Fruit fly (Drosophila melanogaster) whole organism, embryonic: Measurements from ENCODE around the gene enc.
A peak's percentile ranks its signal among the peaks of the same experiment; 100 is the strongest.

Experiments
- C15 ChIP-seq: fragments of 200-800 bp; sonication (Bioruptor generic); IDR thresholded peaks from 3 replicates; pipeline ENCODE4 v1.3.6; 2022; ENCODE audit warnings: missing biosample characterization, missing genetic modification characterization
- CG11560 ChIP-seq: fragments of 200-800 bp; sonication (Bioruptor generic); IDR thresholded peaks from 3 replicates; pipeline ENCODE4 v1.3.6; 2022; ENCODE audit warnings: missing biosample characterization, missing genetic modification characterization
- CG12299 ChIP-seq: fragments of 200-800 bp; sonication (Bioruptor generic); optimal IDR thresholded peaks from 2 replicates; lab custom pipeline; 2018; ENCODE audit warnings: missing biosample characterization, mild to moderate bottlenecking, missing genetic modification characterization
- CG12659 ChIP-seq: fragments of 200-800 bp; sonication (Bioruptor generic); optimal IDR thresholded peaks from 3 replicates; lab custom pipeline; 2017; ENCODE audit warnings: mild to moderate bottlenecking, missing biosample characterization, missing genetic modification reagents, missing genetic modification characterization
- CG13624 ChIP-seq: fragments of 200-800 bp; sonication (Bioruptor generic); optimal IDR thresholded peaks from 2 replicates; lab custom pipeline; 2016; ENCODE audit warnings: missing biosample characterization, missing genetic modification characterization
- CG14050 ChIP-seq: fragments of 200-800 bp; sonication (Bioruptor generic); IDR thresholded peaks from 3 replicates; pipeline ENCODE4 v1.3.6; 2022; ENCODE audit warnings: missing biosample characterization, missing genetic modification characterization
- CG17359 ChIP-seq: fragments of 200-800 bp; sonication (Bioruptor generic); optimal IDR thresholded peaks from 3 replicates; lab custom pipeline; 2018; ENCODE audit warnings: missing biosample characterization, mild to moderate bottlenecking, missing genetic modification characterization, moderate library complexity
- CG17385 ChIP-seq: fragments of 200-800 bp; sonication (Bioruptor generic); optimal IDR thresholded peaks from 3 replicates; lab custom pipeline; 2018; ENCODE audit warnings: missing biosample characterization, mild to moderate bottlenecking, missing genetic modification characterization
- CG2678 ChIP-seq: fragments of 200-800 bp; sonication (Bioruptor generic); optimal IDR thresholded peaks from 3 replicates; lab custom pipeline; 2019; ENCODE audit warnings: missing biosample characterization, mild to moderate bottlenecking, missing genetic modification characterization, moderate library complexity
- CG30403 ChIP-seq: fragments of 200-800 bp; sonication (Bioruptor generic); optimal IDR thresholded peaks from 3 replicates; lab custom pipeline; 2016; ENCODE audit warnings: missing biosample characterization, missing genetic modification characterization
- CG31441 ChIP-seq: fragments of 200-800 bp; sonication (Bioruptor generic); IDR thresholded peaks from 2 replicates; pipeline ENCODE4 v1.3.6; 2022; ENCODE audit warnings: missing biosample characterization, missing genetic modification characterization
- CG34224 ChIP-seq: fragments of 200-800 bp; sonication (Bioruptor generic); IDR thresholded peaks from 3 replicates; pipeline ENCODE4 v1.3.6; 2022; ENCODE audit warnings: missing biosample characterization, missing genetic modification characterization; ENCODE audit not compliant: partially characterized antibody
- CG3847 ChIP-seq: fragments of 200-800 bp; sonication (Bioruptor generic); IDR thresholded peaks from 2 replicates; pipeline ENCODE4 v1.3.6; 2022; ENCODE audit warnings: missing biosample characterization, missing genetic modification characterization
- CG7556 ChIP-seq: fragments of 200-800 bp; sonication (Bioruptor generic); optimal IDR thresholded peaks from 2 replicates; lab custom pipeline; 2017; ENCODE audit warnings: missing biosample characterization, mild to moderate bottlenecking, missing genetic modification characterization
- CG7987 ChIP-seq: fragments of 200-800 bp; sonication (Bioruptor generic); optimal IDR thresholded peaks from 2 replicates; lab custom pipeline; 2018; ENCODE audit warnings: missing biosample characterization, mild to moderate bottlenecking, missing genetic modification characterization, moderate library complexity
- CG8290 ChIP-seq, 3 experiments: fragments of 200-800 bp; sonication (Bioruptor generic); optimal IDR thresholded peaks; 2 replicates each; lab custom pipeline; 2016 to 2019; ENCODE audit warnings: missing biosample characterization in 3 of 3, missing genetic modification characterization in 3 of 3, mild to moderate bottlenecking in 2 of 3, moderate library complexity in 1 of 3
- Dek ChIP-seq: fragments of 200-800 bp; sonication (Bioruptor generic); optimal IDR thresholded peaks from 3 replicates; lab custom pipeline; 2019; ENCODE audit warnings: missing biosample characterization, mild to moderate bottlenecking, missing genetic modification characterization, moderate library complexity
- Doc3 ChIP-seq: fragments of 200-800 bp; sonication (Bioruptor generic); IDR thresholded peaks from 3 replicates; pipeline ENCODE4 v1.3.6; 2022; ENCODE audit warnings: missing biosample characterization, missing genetic modification characterization; ENCODE audit not compliant: partially characterized antibody
- Drgx ChIP-seq: fragments of 200-800 bp; sonication (Bioruptor generic); IDR thresholded peaks from 2 replicates; pipeline ENCODE4 v1.3.6; 2022; ENCODE audit warnings: missing biosample characterization, missing genetic modification characterization
- H2.0 ChIP-seq: fragments of 200-800 bp; sonication (Bioruptor generic); IDR thresholded peaks from 2 replicates; pipeline ENCODE4 v1.3.6; 2022; ENCODE audit warnings: missing biosample characterization, missing genetic modification characterization
- Hmr ChIP-seq: fragments of 200-800 bp; sonication (Bioruptor generic); optimal IDR thresholded peaks from 3 replicates; lab custom pipeline; 2017; ENCODE audit warnings: mild to moderate bottlenecking, missing biosample characterization, missing genetic modification reagents, missing genetic modification characterization
- Hr51 ChIP-seq, 2 experiments: fragments of 200-800 bp; sonication (Bioruptor generic); optimal IDR thresholded peaks; 2 replicates in 1 of 2; 3 replicates in 1 of 2; lab custom pipeline; 2016 to 2018; ENCODE audit warnings: missing biosample characterization in 2 of 2, missing genetic modification characterization in 2 of 2, mild to moderate bottlenecking in 1 of 2, moderate library complexity in 1 of 2
- MBD-R2 ChIP-seq: fragments of 200-800 bp; sonication (Bioruptor generic); IDR thresholded peaks from 2 replicates; pipeline ENCODE4 v1.3.6; 2022; ENCODE audit warnings: missing biosample characterization, missing genetic modification characterization
- Mes4 ChIP-seq: fragments of 200-800 bp; sonication (Bioruptor generic); optimal IDR thresholded peaks from 2 replicates; lab custom pipeline; 2016; ENCODE audit warnings: missing biosample characterization, missing genetic modification characterization
- Nf-YC ChIP-seq: fragments of 200-800 bp; optimal IDR thresholded peaks from 3 replicates; lab custom pipeline; 2019; ENCODE audit warnings: missing biosample characterization, mild to moderate bottlenecking, missing genetic modification characterization, moderate library complexity
- Scr ChIP-seq: fragments of 200-800 bp; sonication (Bioruptor generic); IDR thresholded peaks from 2 replicates; pipeline ENCODE4 v1.3.6; 2022; ENCODE audit warnings: missing biosample characterization, missing genetic modification characterization; ENCODE audit not compliant: partially characterized antibody
- Sox102F ChIP-seq: fragments of 200-800 bp; sonication (Bioruptor generic); optimal IDR thresholded peaks from 2 replicates; lab custom pipeline; 2018; ENCODE audit warnings: missing biosample characterization, mild to moderate bottlenecking, missing genetic modification characterization, moderate library complexity
- Sry-δ ChIP-seq: fragments of 200-800 bp; sonication (Bioruptor generic); optimal IDR thresholded peaks from 2 replicates; lab custom pipeline; 2016; ENCODE audit warnings: missing biosample characterization, missing genetic modification characterization
- abd-A ChIP-seq: fragments of 200-800 bp; sonication (Bioruptor generic); optimal IDR thresholded peaks from 3 replicates; lab custom pipeline; 2019; ENCODE audit warnings: missing biosample characterization, mild to moderate bottlenecking, missing genetic modification characterization, moderate library complexity
- az2 ChIP-seq: fragments of 200-800 bp; sonication (Bioruptor generic); optimal IDR thresholded peaks from 3 replicates; lab custom pipeline; 2016; ENCODE audit warnings: missing biosample characterization, missing genetic modification characterization
- dati ChIP-seq: fragments of 200-800 bp; sonication (Bioruptor generic); IDR thresholded peaks from 2 replicates; pipeline ENCODE4 v1.3.6; 2022; ENCODE audit warnings: missing biosample characterization, missing genetic modification characterization
- disco-r ChIP-seq: fragments of 200-800 bp; sonication (Bioruptor generic); optimal IDR thresholded peaks from 2 replicates; lab custom pipeline; 2016; ENCODE audit warnings: missing biosample characterization, missing genetic modification characterization
- dmrt99B ChIP-seq: fragments of 200-800 bp; sonication (Bioruptor generic); optimal IDR thresholded peaks from 2 replicates; lab custom pipeline; 2018; ENCODE audit warnings: missing biosample characterization, mild to moderate bottlenecking, missing genetic modification characterization, moderate library complexity
- dpn ChIP-seq, 2 experiments: fragments of 200-800 bp; sonication (Bioruptor generic); optimal IDR thresholded peaks; 3 replicates each; lab custom pipeline; 2016; ENCODE audit warnings: missing biosample characterization in 2 of 2, missing genetic modification characterization in 2 of 2
- ind ChIP-seq: fragments of 200-800 bp; sonication (Bioruptor generic); optimal IDR thresholded peaks from 3 replicates; lab custom pipeline; 2016; ENCODE audit warnings: missing biosample characterization, missing genetic modification characterization
- kay ChIP-seq: fragments of 200-800 bp; sonication (Bioruptor generic); optimal IDR thresholded peaks from 2 replicates; lab custom pipeline; 2016; ENCODE audit warnings: missing biosample characterization, missing genetic modification characterization
- lmd ChIP-seq: fragments of 200-800 bp; sonication (Bioruptor generic); IDR thresholded peaks from 2 replicates; pipeline ENCODE4 v1.3.6; 2022; ENCODE audit warnings: missing biosample characterization, missing genetic modification characterization
- nerfin-1 ChIP-seq: fragments of 200-800 bp; sonication (Bioruptor generic); optimal IDR thresholded peaks from 3 replicates; lab custom pipeline; 2019; ENCODE audit warnings: missing biosample characterization, mild to moderate bottlenecking, missing genetic modification characterization, moderate library complexity
- nerfin-2 ChIP-seq: fragments of 200-800 bp; sonication (Bioruptor generic); IDR thresholded peaks from 2 replicates; pipeline ENCODE4 v1.3.6; 2022; ENCODE audit warnings: missing biosample characterization, missing genetic modification characterization; ENCODE audit not compliant: partially characterized antibody
- ranshi ChIP-seq: fragments of 200-800 bp; sonication (Bioruptor generic); IDR thresholded peaks from 2 replicates; pipeline ENCODE4 v1.3.6; 2022; ENCODE audit warnings: missing biosample characterization, missing genetic modification characterization
- row ChIP-seq: fragments of 200-800 bp; sonication (Bioruptor generic); IDR thresholded peaks from 3 replicates; pipeline ENCODE4 v1.3.6; 2022; ENCODE audit warnings: missing biosample characterization, missing genetic modification characterization
- salm ChIP-seq: fragments of 200-800 bp; sonication (Bioruptor generic); optimal IDR thresholded peaks from 2 replicates; lab custom pipeline; 2018; ENCODE audit warnings: missing biosample characterization, mild to moderate bottlenecking, missing genetic modification characterization
- slbo ChIP-seq: fragments of 200-800 bp; sonication (Bioruptor generic); IDR thresholded peaks from 2 replicates; pipeline ENCODE4 v1.3.6; 2022; ENCODE audit warnings: missing biosample characterization, missing genetic modification characterization
- stc ChIP-seq: fragments of 200-800 bp; sonication (Bioruptor generic); IDR thresholded peaks from 2 replicates; pipeline ENCODE4 v1.3.6; 2022; ENCODE audit warnings: missing biosample characterization, missing genetic modification characterization
- sug ChIP-seq: fragments of 200-800 bp; optimal IDR thresholded peaks from 2 replicates; lab custom pipeline; 2019; ENCODE audit warnings: missing biosample characterization, mild to moderate bottlenecking, missing genetic modification characterization, moderate library complexity
- tio ChIP-seq: fragments of 200-800 bp; sonication (Bioruptor generic); optimal IDR thresholded peaks from 2 replicates; lab custom pipeline; 2017; ENCODE audit warnings: missing biosample characterization, missing genetic modification characterization, inconsistent platforms
- zen ChIP-seq: fragments of 200-800 bp; sonication (Bioruptor generic); optimal IDR thresholded peaks from 3 replicates; lab custom pipeline; 2018; ENCODE audit warnings: missing biosample characterization, mild to moderate bottlenecking, missing genetic modification characterization, moderate library complexity
- zf30C ChIP-seq: fragments of 200-800 bp; sonication (Bioruptor generic); optimal IDR thresholded peaks from 3 replicates; lab custom pipeline; 2018; ENCODE audit warnings: missing biosample characterization, mild to moderate bottlenecking, missing genetic modification characterization

The enc gene

dm6 chr3L:3772284-3772987 is 46.0 kb upstream of the enc start (continued):
- TF ChIP-seq Drgx (GFP tag; lab: Robert Waterston, UW) (peak; percentile 45), abd-A (tag; lab: Kevin White, UChicago) (no peak), CG12299 (peak; percentile 16), CG8290 (GFP tag; optimal IDR thresholded peaks at IDR 0.05; lab: Kevin White, UChicago) (no peak), CG8290 (tag; optimal IDR thresholded peaks at IDR 0.05; lab: Kevin White, UChicago) (peak in 1 of 2 experiments; percentile 56), CG14050 (GFP tag; lab: Robert Waterston, UW) (no peak), Dek (tag; lab: Kevin White, UChicago) (peak; percentile 12), dmrt99B (peak; percentile 6), ranshi (GFP tag; lab: Robert Waterston, UW) (peak; percentile 33; the same call in 1 of the 2 replicates), C15 (GFP tag; lab: Robert Waterston, UW) (0 out of 3 replicates have a peak, but pooled peaks have one; percentile 18), row (GFP tag; lab: Robert Waterston, UW) (peak; percentile 55), disco-r (GFP tag; lab: Kevin White, UChicago) (no peak), lmd (GFP tag; lab: Robert Waterston, UW) (peak; percentile 29; the same call in 1 of the 2 replicates), az2 (GFP tag; lab: Kevin White, UChicago) (peak; percentile 26), Scr (GFP tag; lab: Robert Waterston, UW) (peak; percentile 50), Nf-YC (tag; lab: Kevin White, UChicago) (no peak), ind (GFP tag; lab: Kevin White, UChicago) (no peak), CG17359 (no peak), Mes4 (GFP tag; lab: Kevin White, UChicago) (no peak), Hr51 (GFP tag; optimal IDR thresholded peaks at IDR 0.05; lab: Kevin White, UChicago) (peak in 1 of 2 experiments; percentile 60), CG3847 (GFP tag; lab: Robert Waterston, UW) (peak; percentile 28; the same call in 1 of the 2 replicates), CG34224 (GFP tag; lab: Robert Waterston, UW) (peak; percentile 23; the same call in 1 of the 3 replicates), kay (no peak), CG7556 (GFP tag; lab: Kevin White, UChicago) (peak; percentile 9), zen (tag; lab: Kevin White, UChicago) (no peak), Sry-δ (GFP tag; lab: Kevin White, UChicago) (peak; percentile 5), CG31441 (GFP tag; lab: Robert Waterston, UW) (no peak), salm (no peak), CG11560 (no peak), zf30C (GFP tag; lab: Kevin White, UChicago) (no peak), CG17385 (peak; percentile 33), sug (peak; percentile 31), MBD-R2 (GFP tag; lab: Robert Waterston, UW) (peak; percentile 12; the same call in 1 of the 2 replicates), Sox102F (peak; percentile 49), Hmr (peak; percentile 10), dpn (GFP tag; optimal IDR thresholded peaks at IDR 0.05; lab: Kevin White, UChicago) (peak; percentile 11 to 25), CG2678 (tag; lab: Kevin White, UChicago) (peak; percentile 34), CG7987 (GFP tag; lab: Kevin White, UChicago) (peak; percentile 11), CG30403 (GFP tag; lab: Kevin White, UChicago) (peak; percentile 29), stc (GFP tag; lab: Robert Waterston, UW) (peak; percentile 55; the same call in 1 of the 2 replicates), tio (GFP tag; lab: Kevin White, UChicago) (no peak), nerfin-2 (GFP tag; lab: Robert Waterston, UW) (no peak), slbo (GFP tag; lab: Robert Waterston, UW) (peak; percentile 64; the same call in 1 of the 2 replicates), Doc3 (GFP tag; lab: Robert Waterston, UW) (peak; percentile 21; the same call in 1 of the 3 replicates), CG12659 (peak; percentile 2), dati (no peak), nerfin-1 (tag; lab: Kevin White, UChicago) (no peak), CG13624 (peak; percentile 17), H2.0 (GFP tag; lab: Robert Waterston, UW) (peak; percentile 42; the same call in 1 of the 2 replicates)
